Fruit fly (Drosophila melanogaster) whole organism, wandering third instar larva: ENCODE results near the gene Pif1A.

Experiments used
- Hr78 ChIP-seq: fragments of >200 bp; optimal IDR thresholded peaks from 2 replicates; lab custom pipeline; 2017; ENCODE audit warnings: missing biosample characterization, missing genetic modification characterization
- usp ChIP-seq: fragments of >200 bp; optimal IDR thresholded peaks from 2 replicates; lab custom pipeline; 2017; ENCODE audit warnings: missing biosample characterization, missing genetic modification characterization

- TF ChIP-seq Hr78 (GFP tag; lab: Kevin White, UChicago) = no peak
- no peak for TF ChIP-seq usp (GFP tag; lab: Kevin White, UChicago)
These were observed 45.2 kb upstream of the Pif1A start for dm6 chr3R:8846154-8846648.
